Worm (Caenorhabditis elegans) whole organism, young adult: ENCODE data around the gene C53D6.11.

ENCODE experiments used
- F52B5.7 ChIP-seq: sonication (generic microtip); optimal IDR thresholded peaks from 2 replicates; lab custom pipeline; 2016; ENCODE audit warnings: mild to moderate bottlenecking, missing genetic modification characterization, missing compliant biosample characterization
- Y95B8A.8 ChIP-seq: fragments of 200-800 bp; sonication (Bioruptor generic); IDR thresholded peaks from 2 replicates; pipeline ENCODE4 v1.3.6; 2022; ENCODE audit warnings: missing genetic modification reagents, missing genetic modification characterization, missing compliant biosample characterization
- ama-1 ChIP-seq, 3 experiments: fragments of 150-350 bp in 1 of 3; sonication (generic microtip) in 2 of 3; optimal IDR thresholded peaks; 2 replicates each; lab custom pipeline; 2014 to 2018; ENCODE audit warnings: missing biosample characterization in 2 of 3, missing genetic modification characterization in 2 of 3, missing genetic modification reagents in 2 of 3
- attf-5 ChIP-seq: fragments of 200-800 bp; sonication (Bioruptor generic); optimal IDR thresholded peaks from 2 replicates; lab custom pipeline; 2018; ENCODE audit warnings: mild to moderate bottlenecking, missing genetic modification characterization, missing compliant biosample characterization
- bed-1 ChIP-seq: fragments of 200-800 bp; sonication (Bioruptor generic); IDR thresholded peaks from 2 replicates; pipeline ENCODE4 v1.3.6; 2022; ENCODE audit warnings: missing genetic modification reagents, missing genetic modification characterization, missing compliant biosample characterization
- chd-7 ChIP-seq: sonication (generic microtip); optimal IDR thresholded peaks from 2 replicates; lab custom pipeline; 2016; ENCODE audit warnings: mild to moderate bottlenecking, missing genetic modification characterization, moderate library complexity, missing compliant biosample characterization
- dpl-1 ChIP-seq: fragments of 150-350 bp; optimal IDR thresholded peaks from 2 replicates; lab custom pipeline; 2014; ENCODE audit warnings: missing biosample characterization, missing genetic modification reagents, missing genetic modification characterization
- fkh-3 ChIP-seq: sonication (generic microtip); optimal IDR thresholded peaks from 2 replicates; lab custom pipeline; 2016; ENCODE audit warnings: mild to moderate bottlenecking, missing genetic modification characterization, missing compliant biosample characterization
- nhr-90 ChIP-seq: sonication (generic microtip); optimal IDR thresholded peaks from 2 replicates; lab custom pipeline; 2016; ENCODE audit warnings: missing genotype, mild to moderate bottlenecking, missing genetic modification characterization, missing compliant biosample characterization
- rec-8 ChIP-seq, 2 experiments: sonication (generic microtip); optimal IDR thresholded peaks; 2 replicates each; lab custom pipeline; 2016; ENCODE audit warnings: mild to moderate bottlenecking in 2 of 2, missing genetic modification characterization in 2 of 2, missing genetic modification reagents in 2 of 2, missing genotype in 2 of 2, missing biosample characterization in 1 of 2, missing compliant biosample characterization in 1 of 2, moderate library complexity in 1 of 2
- unc-62 ChIP-seq: fragments of 150-350 bp; optimal IDR thresholded peaks from 2 replicates; lab custom pipeline; 2014; ENCODE audit warnings: missing biosample characterization, missing genetic modification reagents, missing genetic modification characterization

DNA sequence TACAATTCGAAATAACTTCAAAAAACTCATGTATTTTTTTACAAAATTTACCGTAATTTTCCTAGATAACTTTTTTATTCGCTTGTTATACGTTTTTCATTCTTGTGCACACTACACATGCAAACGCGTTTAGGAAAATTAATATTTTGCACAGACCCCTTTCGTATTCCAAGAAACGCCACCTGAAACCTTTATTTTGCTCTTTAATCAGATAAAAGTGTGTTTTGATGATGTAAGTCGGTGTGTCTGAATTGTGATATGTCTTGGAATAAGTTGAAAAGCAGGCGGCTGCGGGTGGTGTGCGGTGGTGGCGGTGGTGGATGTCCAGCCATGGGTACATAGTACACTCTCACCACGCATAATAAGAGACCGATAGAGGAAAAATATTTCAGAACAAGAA, 43.0 kb downstream of the C53D6.11 start:
- TF ChIP-seq ama-1 (optimal IDR thresholded peaks at IDR 0.05; lab: Kevin White, UChicago) (no peak), ama-1 (GFP tag; optimal IDR thresholded peaks at IDR 0.05; lab: Kevin White, UChicago) (no peak), fkh-3 (tag; lab: Kevin White, UChicago) (no peak), F52B5.7 (no peak), nhr-90 (tag; lab: Kevin White, UChicago) (no peak), unc-62 (GFP tag; lab: Kevin White, UChicago) (no peak), dpl-1 (GFP tag; lab: Kevin White, UChicago) (no peak), attf-5 (GFP tag; lab: Kevin White, UChicago) (no peak), rec-8 (tag; optimal IDR thresholded peaks at IDR 0.05; lab: Kevin White, UChicago) (no peak), bed-1 (GFP tag; lab: Robert Waterston, UW) (no peak), Y95B8A.8 (GFP tag; lab: Robert Waterston, UW) (no peak), chd-7 (tag; lab: Kevin White, UChicago) (no peak)
